Worm (Caenorhabditis elegans): ENCODE data around the gene cyp-13A4.

DNA sequence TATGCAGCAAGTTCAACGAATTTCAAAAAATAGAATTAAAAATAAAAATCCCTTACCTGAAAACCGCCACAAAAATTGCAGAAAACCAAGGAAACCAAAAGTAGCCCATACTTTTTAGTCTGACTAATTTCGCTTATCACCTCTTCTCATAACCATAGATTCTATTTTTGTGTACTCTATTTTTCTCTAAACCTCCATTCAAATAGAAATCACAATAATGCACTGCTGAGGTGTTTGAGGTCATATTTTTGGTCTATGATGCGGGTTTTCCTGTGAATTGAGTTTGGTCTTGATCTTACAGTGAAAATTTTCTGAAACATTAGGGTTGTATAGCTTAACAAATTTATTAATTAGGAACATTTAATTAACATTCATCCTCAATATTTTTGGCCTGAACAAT lies 15.7 kb downstream of the cyp-13A4 start, which contains the start of gene cyp-13A1:
- TF ChIP-seq unc-39 (tag; optimal IDR thresholded peaks at IDR 0.05) (no peak), unc-62 (GFP tag; optimal IDR thresholded peaks at IDR 0.05) (no peak)

Measured in whole organism, L2 larva.